Fruit fly (Drosophila melanogaster) whole organism: ENCODE data around the gene GstT4.

ENCODE experiments used
- EcR ChIP-seq, 2 experiments: fragments of >200 bp; optimal IDR thresholded peaks; 2 replicates each; lab custom pipeline; 2017; ENCODE audit warnings: missing biosample characterization in 2 of 2, missing genetic modification characterization in 2 of 2, missing genetic modification reagents in 2 of 2
- psq ChIP-seq: fragments of >200 bp; optimal IDR thresholded peaks from 2 replicates; lab custom pipeline; 2017

- no peak for TF ChIP-seq EcR (GFP tag; optimal IDR thresholded peaks at IDR 0.05; lab: Kevin White, UChicago)
- no peak for TF ChIP-seq psq (lab: Kevin White, UChicago)
These were observed at the start of gene GstT4 for dm6 chrX:13403962-13404830.
